Fruit fly (Drosophila melanogaster) Kc167 (cell line): ENCODE measurements around the gene Tdrd3.

Source experiments
- Myc ChIP-seq: fragments of >200 bp; optimal IDR thresholded peaks from 2 replicates; lab custom pipeline; 2017; ENCODE audit warnings: missing external identifiers
- Sin3A ChIP-seq: fragments of >200 bp; optimal IDR thresholded peaks from 2 replicates; lab custom pipeline; 2018; ENCODE audit warnings: missing external identifiers
- h ChIP-seq: fragments of >200 bp; optimal IDR thresholded peaks from 3 replicates; lab custom pipeline; 2018; ENCODE audit warnings: missing external identifiers
- insv ChIP-seq: fragments of >200 bp; optimal IDR thresholded peaks from 3 replicates; lab custom pipeline; 2018; ENCODE audit warnings: missing external identifiers
- psq ChIP-seq: fragments of >200 bp; optimal IDR thresholded peaks from 2 replicates; lab custom pipeline; 2017; ENCODE audit warnings: missing external identifiers
- ttk ChIP-seq: sonication (Bioruptor generic); optimal IDR thresholded peaks from 2 replicates; lab custom pipeline; 2017; ENCODE audit warnings: missing external identifiers

Tdrd3 gene

DNA sequence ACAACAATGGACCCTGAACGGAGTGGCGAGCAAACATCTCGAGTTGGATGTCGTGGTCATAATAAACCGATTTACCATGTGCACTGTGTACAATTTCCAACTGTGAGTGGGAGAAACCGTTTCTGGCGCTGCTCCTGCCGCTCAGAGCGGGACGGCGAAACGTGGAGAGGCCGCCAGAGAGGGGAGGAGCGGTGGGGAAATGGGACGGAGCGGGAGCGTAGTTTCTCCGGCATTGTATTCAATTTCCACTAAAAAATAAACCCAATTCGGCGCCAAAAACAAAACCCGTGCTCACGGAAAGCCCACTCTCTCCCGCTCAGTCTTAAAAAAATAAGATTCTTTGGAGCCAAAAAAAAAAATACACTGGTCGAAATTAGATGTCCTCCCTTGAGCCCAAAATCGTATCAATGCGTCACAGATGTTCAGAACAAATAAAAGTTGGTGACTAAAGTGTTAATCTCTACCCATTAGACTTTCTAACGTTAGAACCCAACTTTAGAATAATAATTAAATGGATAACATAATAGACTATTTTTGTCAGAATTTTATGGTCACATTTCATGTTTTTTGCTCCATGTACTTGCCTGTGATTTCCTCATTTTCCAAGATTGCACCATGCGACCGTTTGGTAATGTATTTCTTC, 26.5 kb upstream of the Tdrd3 start:
- TF ChIP-seq Myc (lab: Kevin White, UChicago) (no peak), h (no peak), psq (lab: Kevin White, UChicago) (no peak), Sin3A (no peak), ttk (lab: Kevin White, UChicago) (no peak), insv (lab: Kevin White, UChicago) (no peak)

dm6 chr3L:14760949-14761348, 25.6 kb upstream of the Tdrd3 start, which contains the start of gene Trl:
Gene Trl, minus strand, starts transcription at chr3L:14761049.
- no peak for TF ChIP-seq insv (lab: Kevin White, UChicago)
- TF ChIP-seq ttk (lab: Kevin White, UChicago), result no peak
- TF ChIP-seq Myc (lab: Kevin White, UChicago), result no peak
- no peak for TF ChIP-seq psq (lab: Kevin White, UChicago)
- no peak for TF ChIP-seq Sin3A
- TF ChIP-seq h, result no peak

dm6 chr3L:14761837-14762785, 24.5 kb upstream of the Tdrd3 start, which contains the start of the genes Tsen34 and Mgat4a:
Gene Tsen34, minus strand, starts transcription at chr3L:14761844.
Gene Mgat4a, plus strand, starts transcription at chr3L:14762028.
- TF ChIP-seq Sin3A (no peak), psq (lab: Kevin White, UChicago) (no peak), ttk (lab: Kevin White, UChicago) (no peak), insv (lab: Kevin White, UChicago) (no peak), h (no peak), Myc (lab: Kevin White, UChicago) (no peak)

- no peak for TF ChIP-seq insv (lab: Kevin White, UChicago)
Observed at dm6 chr3L:14769183-14769582, 17.4 kb upstream of the Tdrd3 start, which contains the start of gene Mgat4b. Gene Mgat4b, minus strand, starts transcription at chr3L:14769283.

- TF ChIP-seq Sin3A (no peak), ttk (lab: Kevin White, UChicago) (no peak), h (no peak), Myc (lab: Kevin White, UChicago) (no peak)
Observed at dm6 chr3L:14775711-14776660, 10.6 kb upstream of the Tdrd3 start, which contains the start of gene mop. Gene mop, minus strand, starts transcription at chr3L:14776129.

dm6 chr3L:14779289-14779688, 7.3 kb upstream of the Tdrd3 start:
- TF ChIP-seq ttk (lab: Kevin White, UChicago) (no peak), Sin3A (no peak), h (no peak), psq (lab: Kevin White, UChicago) (no peak), Myc (lab: Kevin White, UChicago) (no peak), insv (lab: Kevin White, UChicago) (no peak)

- no peak for TF ChIP-seq h
- no peak for TF ChIP-seq insv (lab: Kevin White, UChicago)
- TF ChIP-seq ttk (lab: Kevin White, UChicago), result no peak
- no peak for TF ChIP-seq Sin3A
- no peak for TF ChIP-seq psq (lab: Kevin White, UChicago)
- TF ChIP-seq Myc (lab: Kevin White, UChicago), result no peak
Observed at dm6 chr3L:14780187-14780586, 6.4 kb upstream of the Tdrd3 start.

- TF ChIP-seq Myc (lab: Kevin White, UChicago), result no peak
- no peak for TF ChIP-seq Sin3A
- no peak for TF ChIP-seq h
- TF ChIP-seq ttk (lab: Kevin White, UChicago), result no peak
- TF ChIP-seq insv (lab: Kevin White, UChicago), result no peak
- TF ChIP-seq psq (lab: Kevin White, UChicago), result no peak
Observed at dm6 chr3L:14781082-14781862, 5.3 kb upstream of the Tdrd3 start.

DNA sequence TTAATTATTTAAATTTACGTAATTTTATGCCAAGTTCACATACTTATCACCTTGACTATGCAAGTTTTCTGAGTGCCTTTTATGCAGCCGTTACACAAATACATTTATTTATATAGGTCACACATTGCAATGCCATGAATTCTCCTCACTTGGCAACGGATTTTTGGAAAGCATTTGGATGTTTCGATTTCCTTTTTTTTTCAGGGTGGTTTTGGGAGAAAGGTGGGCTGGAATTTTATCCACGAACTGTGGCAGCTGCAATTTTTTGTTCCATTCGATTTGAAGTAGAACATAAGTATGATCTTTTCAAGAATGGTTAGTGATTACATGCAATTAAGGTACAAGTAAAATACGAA, 4.8 kb upstream of the Tdrd3 start:
- TF ChIP-seq insv (lab: Kevin White, UChicago) (no peak), Myc (lab: Kevin White, UChicago) (no peak), Sin3A (no peak), h (no peak), psq (lab: Kevin White, UChicago) (no peak), ttk (lab: Kevin White, UChicago) (no peak)

DNA sequence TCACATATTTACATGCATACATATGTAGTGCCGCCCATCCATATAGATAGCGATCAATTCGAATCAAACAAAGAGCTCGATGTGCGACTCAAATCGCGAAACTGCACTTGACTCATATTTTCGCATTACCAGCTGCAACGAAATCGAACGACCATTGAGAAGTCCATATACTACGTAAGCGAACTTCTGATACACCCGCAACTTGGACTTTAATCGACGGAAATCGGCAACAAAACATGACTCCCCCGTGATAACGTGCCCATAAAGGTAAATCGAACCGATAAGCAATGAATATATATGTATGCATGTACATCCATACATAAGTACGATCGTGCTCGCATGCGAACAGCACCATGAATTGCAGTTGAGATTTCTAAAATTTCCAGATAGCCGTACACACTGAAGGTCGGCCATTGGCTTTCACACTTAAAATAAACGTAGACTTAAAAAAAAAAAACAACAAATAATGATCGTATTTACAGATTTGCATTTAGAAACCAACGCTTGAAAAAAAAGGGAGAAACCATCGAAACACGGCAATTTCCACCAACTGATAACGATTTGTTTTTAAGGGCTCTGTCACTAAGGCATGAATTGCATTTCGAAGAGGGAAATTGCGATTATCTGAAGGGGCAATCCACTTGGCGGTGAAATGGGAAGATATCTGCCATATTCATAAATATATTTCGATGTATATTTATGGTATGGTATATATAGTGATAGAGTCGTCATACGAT, 3.8 kb upstream of the Tdrd3 start:
- TF ChIP-seq psq (lab: Kevin White, UChicago) (no peak), h (no peak), insv (lab: Kevin White, UChicago) (no peak)
